Fruit fly (Drosophila melanogaster): ENCODE data around the gene CG4281.

CG4281 gene

DNA sequence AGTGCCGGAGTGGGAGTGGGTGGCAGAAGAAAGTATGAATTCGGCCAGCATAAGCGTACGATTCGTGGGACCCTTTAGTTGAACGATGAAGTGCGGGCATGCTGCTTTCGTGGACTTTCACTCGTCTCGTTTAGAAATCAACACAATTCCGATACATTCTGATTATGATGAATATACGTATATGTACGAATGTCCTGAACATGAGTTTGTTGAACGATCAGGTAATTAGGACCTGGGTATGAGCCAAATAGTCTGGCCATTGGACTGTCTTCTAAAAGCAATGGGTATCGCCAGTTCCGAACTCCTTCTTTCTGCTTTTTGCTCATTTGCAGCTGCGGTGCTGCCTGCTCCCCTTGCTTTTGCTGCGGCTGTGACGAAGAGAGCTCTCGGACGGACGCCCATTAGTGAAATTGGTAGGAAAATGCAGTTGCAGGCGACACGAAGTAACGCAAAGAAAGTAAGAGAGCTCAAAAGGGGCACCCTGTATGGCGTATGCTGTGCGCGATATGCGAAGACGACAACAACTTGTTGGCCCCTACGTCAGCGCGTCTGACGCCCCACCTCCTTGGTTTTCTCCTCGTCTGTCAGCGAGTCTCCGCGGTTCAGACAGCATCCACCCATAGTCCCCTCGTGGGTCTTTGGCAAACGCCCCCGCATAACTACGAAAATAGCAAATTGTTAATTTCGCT lies 28.0 kb downstream of the CG4281 start:
- TF ChIP-seq h (optimal IDR thresholded peaks at IDR 0.05) (no peak), insv (optimal IDR thresholded peaks at IDR 0.05) (no peak), Myc (optimal IDR thresholded peaks at IDR 0.05) (no peak), Sin3A (optimal IDR thresholded peaks at IDR 0.05) (no peak), psq (optimal IDR thresholded peaks at IDR 0.05) (no peak), ttk (optimal IDR thresholded peaks at IDR 0.05) (no peak)

DNA sequence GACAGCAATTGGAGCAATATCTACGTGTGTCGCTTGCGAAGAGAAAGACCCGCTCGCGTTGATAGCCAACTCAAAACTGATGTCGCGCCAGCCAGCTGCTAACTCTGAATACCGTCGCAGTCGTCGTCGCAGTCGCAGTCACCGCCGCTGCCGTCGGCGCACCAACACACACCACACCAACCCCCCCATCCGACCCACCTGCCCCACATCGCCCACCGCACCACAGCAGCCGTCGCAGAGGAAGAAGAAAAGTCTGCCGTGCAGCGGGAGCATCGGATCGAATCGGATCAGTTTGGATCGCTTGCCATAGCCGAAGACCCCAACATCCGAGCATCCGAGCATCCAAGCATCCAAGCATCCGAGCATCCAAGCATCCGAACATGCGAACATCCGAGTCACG lies 28.6 kb downstream of the CG4281 start:
- TF ChIP-seq Myc (optimal IDR thresholded peaks at IDR 0.05) (no peak), insv (optimal IDR thresholded peaks at IDR 0.05) (no peak), Sin3A (optimal IDR thresholded peaks at IDR 0.05) (no peak), ttk (optimal IDR thresholded peaks at IDR 0.05) (no peak), h (optimal IDR thresholded peaks at IDR 0.05) (no peak), psq (optimal IDR thresholded peaks at IDR 0.05) (no peak)

DNA sequence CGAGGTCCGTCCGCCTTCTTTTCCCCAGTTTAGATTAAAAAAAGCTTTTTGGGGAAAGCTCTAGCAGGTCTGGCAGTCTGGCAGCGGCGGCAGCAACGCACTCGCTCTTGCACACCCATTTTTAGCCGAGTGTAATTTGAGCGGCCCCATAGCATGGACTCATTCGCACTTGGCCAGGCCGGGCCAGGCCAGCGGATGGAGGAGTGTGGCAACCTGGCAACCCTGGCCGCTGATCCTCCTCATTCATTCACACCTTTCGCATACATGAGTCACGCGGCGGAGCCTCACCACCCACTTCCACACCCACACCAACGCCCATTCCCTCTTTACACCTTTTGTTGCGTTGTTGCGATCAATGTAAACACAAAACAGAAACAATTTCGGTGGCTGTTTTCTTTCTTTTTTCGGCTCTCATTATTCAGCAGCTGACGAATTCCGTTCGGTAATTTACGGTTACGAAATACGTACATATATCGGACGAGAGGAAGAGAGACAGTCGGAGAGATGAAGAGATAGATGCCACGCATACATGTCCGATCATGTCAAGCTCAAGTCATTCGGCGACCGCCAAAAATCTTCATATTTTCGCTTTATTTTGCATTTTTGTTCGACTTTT lies 32.0 kb downstream of the CG4281 start:
- TF ChIP-seq Sin3A (optimal IDR thresholded peaks at IDR 0.05) (no peak), Myc (optimal IDR thresholded peaks at IDR 0.05) (no peak), h (optimal IDR thresholded peaks at IDR 0.05) (no peak), psq (optimal IDR thresholded peaks at IDR 0.05) (no peak), ttk (optimal IDR thresholded peaks at IDR 0.05) (no peak), insv (optimal IDR thresholded peaks at IDR 0.05) (no peak)

DNA sequence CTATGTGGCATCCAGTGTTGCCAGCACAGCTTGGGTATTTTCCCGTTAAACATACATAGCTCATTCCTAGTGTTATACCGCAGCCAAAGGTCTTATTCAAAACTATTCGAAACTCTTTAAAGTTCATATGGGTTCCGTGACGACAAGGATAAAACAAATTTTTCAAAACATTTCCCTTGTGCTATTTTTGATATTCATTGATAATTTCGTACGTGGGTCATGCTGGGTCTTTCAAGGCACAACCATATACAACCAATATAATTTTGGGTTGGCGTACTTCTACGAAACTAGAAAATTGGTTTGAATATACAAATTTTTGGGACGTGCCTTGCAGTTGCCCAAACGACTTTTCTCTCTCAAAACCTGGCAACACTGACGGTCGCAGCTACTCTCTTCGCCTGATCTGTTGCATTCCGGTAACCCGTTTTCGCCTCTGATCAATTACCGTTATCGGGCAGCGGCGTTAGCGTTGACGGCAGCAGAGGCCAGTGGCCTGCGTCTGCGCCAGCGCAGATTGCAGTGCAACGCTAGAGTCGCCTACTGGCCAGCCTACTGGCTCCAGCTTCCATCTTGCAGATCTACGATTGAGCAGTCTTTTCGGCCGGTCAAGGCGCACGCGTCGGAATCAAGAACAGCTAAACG lies 32.7 kb downstream of the CG4281 start:
- TF ChIP-seq Sin3A (optimal IDR thresholded peaks at IDR 0.05): no peak
- TF ChIP-seq psq (optimal IDR thresholded peaks at IDR 0.05): no peak
- TF ChIP-seq Myc (optimal IDR thresholded peaks at IDR 0.05): no peak
- no peak for TF ChIP-seq ttk (optimal IDR thresholded peaks at IDR 0.05)
- TF ChIP-seq insv (optimal IDR thresholded peaks at IDR 0.05): no peak

DNA sequence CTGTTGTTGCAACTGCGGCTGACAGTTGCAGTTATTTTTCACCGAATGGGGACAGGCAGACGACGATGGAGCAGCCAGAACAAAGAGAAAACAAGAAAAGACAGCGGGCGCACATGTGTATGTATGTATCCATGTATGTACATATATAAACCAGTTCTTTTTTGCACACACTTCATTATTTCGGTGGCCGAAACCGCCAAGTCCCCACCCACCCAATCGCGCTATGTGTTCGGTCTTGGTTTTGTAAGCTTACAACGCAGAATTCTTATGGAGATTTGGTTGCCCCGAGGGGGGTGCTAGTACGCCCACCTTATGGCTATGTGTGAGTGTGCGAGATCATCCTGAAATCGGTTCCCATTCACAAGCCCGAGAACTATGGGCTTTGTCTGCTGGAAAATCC lies 33.6 kb downstream of the CG4281 start:
- TF ChIP-seq Myc (optimal IDR thresholded peaks at IDR 0.05) (no peak), ttk (optimal IDR thresholded peaks at IDR 0.05) (no peak), h (optimal IDR thresholded peaks at IDR 0.05) (no peak), Sin3A (optimal IDR thresholded peaks at IDR 0.05) (no peak), insv (optimal IDR thresholded peaks at IDR 0.05) (no peak), psq (optimal IDR thresholded peaks at IDR 0.05) (no peak)

DNA sequence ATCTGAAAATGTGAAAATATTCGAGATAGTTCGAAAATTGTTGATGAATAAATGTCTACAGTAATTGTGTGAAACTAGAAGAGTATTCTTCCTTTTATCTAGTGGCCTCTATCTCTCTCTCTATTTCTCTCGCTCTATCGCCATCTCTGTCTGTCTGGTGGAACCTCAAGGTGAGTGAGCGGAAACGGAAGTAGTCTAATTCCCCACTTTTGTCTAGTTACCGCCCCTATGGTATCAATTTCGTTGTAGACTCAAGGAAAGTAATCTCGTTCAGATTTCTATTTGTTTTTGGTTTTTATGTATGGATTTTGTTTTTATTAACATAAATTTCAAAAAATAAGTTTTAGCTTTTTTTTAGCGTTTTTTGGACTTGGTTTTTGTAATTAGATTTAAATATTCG lies 40.1 kb downstream of the CG4281 start:
- TF ChIP-seq ttk (optimal IDR thresholded peaks at IDR 0.05) (no peak), h (optimal IDR thresholded peaks at IDR 0.05) (no peak), psq (optimal IDR thresholded peaks at IDR 0.05) (no peak), Sin3A (optimal IDR thresholded peaks at IDR 0.05) (no peak), Myc (optimal IDR thresholded peaks at IDR 0.05) (no peak), insv (optimal IDR thresholded peaks at IDR 0.05) (no peak)

DNA sequence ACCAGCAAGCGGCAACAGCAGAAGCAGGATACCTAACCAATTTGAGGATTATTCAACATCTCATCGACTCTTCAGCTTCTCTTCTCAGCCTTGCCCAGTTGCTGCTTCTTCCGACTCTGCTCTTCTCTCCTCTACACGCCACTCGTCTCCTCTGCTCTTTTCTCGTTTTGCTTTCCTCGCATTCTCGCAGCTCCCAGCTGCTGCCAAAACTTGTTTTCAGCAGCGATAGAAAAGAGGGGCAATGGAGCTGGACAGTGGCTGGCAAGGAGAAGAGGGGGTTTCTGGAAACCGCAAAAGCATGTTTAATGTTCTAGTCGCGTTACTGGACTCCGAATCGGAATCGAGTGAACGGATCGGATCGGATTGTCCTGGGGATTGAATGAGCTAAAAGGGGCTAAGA lies 51.6 kb downstream of the CG4281 start:
- no peak for TF ChIP-seq ttk (optimal IDR thresholded peaks at IDR 0.05)
- no peak for TF ChIP-seq h (optimal IDR thresholded peaks at IDR 0.05)
- no peak for TF ChIP-seq Sin3A (optimal IDR thresholded peaks at IDR 0.05)
- peak; percentile 19 for TF ChIP-seq psq (optimal IDR thresholded peaks at IDR 0.05)
- no peak for TF ChIP-seq Myc (optimal IDR thresholded peaks at IDR 0.05)
- TF ChIP-seq insv (optimal IDR thresholded peaks at IDR 0.05): no peak

DNA sequence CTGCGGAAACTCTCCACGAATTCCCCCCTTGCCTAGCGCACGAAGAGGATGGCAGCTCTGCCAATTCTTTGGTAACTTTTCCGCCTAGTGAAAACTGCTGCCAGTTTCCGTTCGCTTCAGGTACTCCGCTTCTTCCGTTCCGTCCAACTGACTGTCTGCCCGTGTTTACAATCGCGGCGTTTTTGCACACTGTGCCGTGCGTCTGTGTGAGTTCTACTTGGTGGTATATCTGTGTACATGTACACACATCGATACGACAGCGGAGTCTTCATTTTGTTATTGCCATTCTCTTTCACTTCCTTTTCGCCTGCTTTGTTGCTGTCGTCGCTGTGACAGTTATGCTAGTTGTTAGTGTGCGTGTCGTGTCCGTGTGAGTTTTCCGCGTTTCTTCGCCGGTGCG lies 52.1 kb downstream of the CG4281 start:
- TF ChIP-seq h (optimal IDR thresholded peaks at IDR 0.05): no peak
- TF ChIP-seq psq (optimal IDR thresholded peaks at IDR 0.05): peak; percentile 61
- no peak for TF ChIP-seq ttk (optimal IDR thresholded peaks at IDR 0.05)
- no peak for TF ChIP-seq Sin3A (optimal IDR thresholded peaks at IDR 0.05)
- no peak for TF ChIP-seq insv (optimal IDR thresholded peaks at IDR 0.05)
- no peak for TF ChIP-seq Myc (optimal IDR thresholded peaks at IDR 0.05)
